Worm (Caenorhabditis elegans): ENCODE results near the gene F19B6.10.
A peak's percentile ranks its signal among the peaks of the same experiment; 100 is the strongest.
"Not testable (repeated sequence)": the region's sequence is repeated elsewhere in the genome, so short reads cannot be mapped to it uniquely, and the experiment has no call there.

F19B6.10 gene

DNA sequence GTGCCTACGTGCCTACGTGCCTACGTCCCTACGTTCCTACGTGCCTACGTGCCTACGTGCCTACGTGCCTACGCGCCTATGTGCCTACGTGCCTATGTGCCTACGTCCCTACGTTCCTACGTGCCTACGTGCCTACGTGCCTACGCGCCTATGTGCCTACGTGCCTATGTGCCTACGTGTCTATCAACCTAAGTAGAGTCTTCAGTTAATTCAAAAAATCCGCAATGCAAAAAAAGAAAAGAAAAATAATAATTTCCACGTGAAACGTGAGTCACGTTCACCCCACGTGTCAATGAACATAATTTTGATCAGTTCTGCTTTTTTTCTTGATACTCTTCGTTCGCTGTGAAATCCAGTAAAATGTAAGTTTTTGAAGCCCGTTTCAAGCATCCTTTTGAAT lies 10.1 kb upstream of the F19B6.10 start, which contains the start of gene F19B6.3:
TSS of gene F19B6.3 (plus strand) at position 301 of the 400 bp plus-strand sequence.
- not testable (repeated sequence) for TF ChIP-seq ceh-18, elt-4, ahr-1 (tag; optimal IDR thresholded peaks at IDR 0.05)

DNA sequence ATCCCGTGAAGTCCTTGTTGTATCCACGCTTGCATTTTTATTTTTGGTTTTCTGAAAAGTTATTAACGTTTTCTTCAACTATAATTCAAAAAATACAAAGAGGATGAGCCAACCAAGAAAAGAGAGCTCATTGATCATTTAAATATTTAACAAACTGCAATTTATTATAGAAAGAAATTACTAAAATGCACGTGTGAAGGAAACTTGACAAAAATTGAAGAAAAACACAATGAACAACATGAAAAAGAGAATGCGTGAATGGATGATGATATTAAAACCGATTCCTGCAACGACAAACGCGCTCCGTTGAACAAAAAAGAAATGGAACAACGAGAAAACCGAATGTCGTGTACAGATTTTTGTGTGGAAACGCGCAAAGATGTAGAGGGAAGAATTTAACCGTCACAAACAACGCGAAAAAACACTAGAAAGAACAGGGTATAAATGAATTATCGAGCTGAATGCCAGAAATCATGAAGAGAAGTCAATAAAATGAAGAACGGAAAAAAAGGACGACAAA lies 6.1 kb upstream of the F19B6.10 start, which contains the start of gene ufd-1:
TSS of gene ufd-1 (minus strand) at position 51 of the 520 bp plus-strand sequence.
- TF ChIP-seq che-1 (tag; optimal IDR thresholded peaks at IDR 0.05) (no peak), ceh-48 (tag; optimal IDR thresholded peaks at IDR 0.05) (no peak), hlh-30 (tag; optimal IDR thresholded peaks at IDR 0.05; ENCODE audit: insufficient read depth) (no peak)

DNA sequence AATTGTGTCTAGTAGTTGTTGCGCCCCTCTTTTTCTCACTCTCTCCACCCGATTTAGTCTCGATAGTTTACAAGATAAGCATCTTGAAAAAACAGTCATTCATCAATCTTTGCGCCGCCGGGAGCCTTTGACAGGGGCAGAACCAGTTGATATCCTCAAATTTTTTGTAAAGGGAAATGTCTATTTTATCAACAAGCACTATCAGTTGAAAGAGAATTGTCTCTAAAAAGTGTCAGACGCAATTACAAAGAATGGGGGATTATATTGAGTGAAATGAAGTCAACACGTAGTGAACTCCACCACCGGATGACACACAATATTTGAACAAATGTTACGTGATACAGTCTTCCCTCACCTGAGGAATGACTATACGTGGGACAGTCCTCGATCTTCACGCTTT lies 2.9 kb upstream of the F19B6.10 start:
- no peak for TF ChIP-seq ceh-31 (tag; optimal IDR thresholded peaks at IDR 0.05)
- no peak for TF ChIP-seq ceh-30 (tag; optimal IDR thresholded peaks at IDR 0.05)
- no peak for TF ChIP-seq odd-2 (tag; optimal IDR thresholded peaks at IDR 0.05)
- TF ChIP-seq ceh-6 (GFP tag; optimal IDR thresholded peaks at IDR 0.05) = no peak
- no peak for TF ChIP-seq pqm-1 (tag; optimal IDR thresholded peaks at IDR 0.05)

DNA sequence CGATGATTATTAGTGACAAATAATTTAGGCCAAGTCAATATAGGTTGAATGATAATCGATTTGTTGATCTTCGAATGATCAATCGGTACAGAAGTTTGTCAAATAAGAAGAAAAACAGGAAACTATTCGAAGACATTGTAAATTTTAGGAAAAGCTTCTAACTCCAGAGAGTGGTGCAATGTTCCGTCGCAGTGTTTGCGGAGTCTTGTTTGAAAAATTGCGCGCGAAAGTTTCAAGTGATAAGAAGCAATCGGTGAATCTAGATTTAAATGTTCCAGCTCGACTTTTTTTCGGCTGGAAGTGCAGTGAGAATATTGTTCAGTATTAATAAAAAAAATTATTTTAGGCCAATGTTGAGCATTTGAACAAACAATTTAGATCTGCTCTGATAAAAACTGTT lies 2.3 kb upstream of the F19B6.10 start:
- TF ChIP-seq sox-4 (tag; optimal IDR thresholded peaks at IDR 0.05) (no peak), ama-1 (optimal IDR thresholded peaks at IDR 0.05) (no peak), elt-4 (tag; optimal IDR thresholded peaks at IDR 0.05) (no peak), lin-11 (tag; optimal IDR thresholded peaks at IDR 0.05) (no peak), sox-2 (GFP tag; IDR thresholded peaks at IDR 0.05) (no peak), hlh-8 (tag; optimal IDR thresholded peaks at IDR 0.05) (no peak), tbx-7 (tag; optimal IDR thresholded peaks at IDR 0.05) (no peak), ceh-19 (GFP tag; optimal IDR thresholded peaks at IDR 0.05) (no peak), unc-42 (tag; optimal IDR thresholded peaks at IDR 0.05) (no peak), hlh-30 (tag; optimal IDR thresholded peaks at IDR 0.05; ENCODE audit: insufficient read depth) (no peak), che-1 (tag; optimal IDR thresholded peaks at IDR 0.05) (no peak), unc-55 (GFP tag; optimal IDR thresholded peaks at IDR 0.05) (no peak), hlh-6 (tag; optimal IDR thresholded peaks at IDR 0.05) (no peak), dve-1 (tag; optimal IDR thresholded peaks at IDR 0.05) (no peak), madf-2 (tag; optimal IDR thresholded peaks at IDR 0.05) (no peak), hlh-13 (GFP tag; optimal IDR thresholded peaks at IDR 0.05) (no peak)

DNA sequence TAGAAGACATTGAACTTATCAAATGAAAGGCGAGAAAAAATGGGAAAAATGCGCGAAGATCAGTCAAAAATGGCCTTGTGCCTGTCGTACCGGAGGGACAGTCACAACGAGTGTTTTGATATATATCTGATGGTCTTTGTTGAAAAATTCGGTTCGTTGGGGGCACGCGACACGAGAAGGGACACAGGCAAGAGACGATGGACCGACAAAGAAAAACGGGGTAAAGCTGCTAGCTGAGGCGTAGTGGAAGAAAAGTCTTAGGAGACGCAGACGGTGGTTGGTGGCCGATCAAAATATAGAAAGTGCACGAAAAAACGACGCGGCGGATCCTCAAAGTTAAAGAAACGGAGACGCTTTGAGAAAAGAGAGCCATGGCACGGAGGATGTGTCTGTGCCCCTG lies 1.7 kb upstream of the F19B6.10 start:
- peak; percentile 21 for TF ChIP-seq tbx-2 (tag; optimal IDR thresholded peaks at IDR 0.05)
- no peak for TF ChIP-seq ceh-31 (tag; optimal IDR thresholded peaks at IDR 0.05)
- no peak for TF ChIP-seq lim-6 (tag; optimal IDR thresholded peaks at IDR 0.05)
- peak; percentile 36 for TF ChIP-seq ceh-18 (tag; optimal IDR thresholded peaks at IDR 0.05)
- no peak for TF ChIP-seq ceh-6 (GFP tag; optimal IDR thresholded peaks at IDR 0.05)
- no peak for TF ChIP-seq F13H6.1 (tag; optimal IDR thresholded peaks at IDR 0.05)
- no peak for TF ChIP-seq hlh-6 (tag; optimal IDR thresholded peaks at IDR 0.05)
- TF ChIP-seq ceh-34 (tag; optimal IDR thresholded peaks at IDR 0.05) = no peak
- TF ChIP-seq ceh-14 (tag; optimal IDR thresholded peaks at IDR 0.05) = no peak
- no peak for TF ChIP-seq C08G9.2 (tag; optimal IDR thresholded peaks at IDR 0.05)
- TF ChIP-seq nhr-11 (tag; optimal IDR thresholded peaks at IDR 0.05) = no peak
- no peak for TF ChIP-seq ceh-45 (GFP tag; IDR thresholded peaks at IDR 0.05)
- no peak for TF ChIP-seq ztf-16 (tag; optimal IDR thresholded peaks at IDR 0.05)
- no peak for TF ChIP-seq pros-1 (tag; optimal IDR thresholded peaks at IDR 0.05)
- no peak for TF ChIP-seq ceh-30 (tag; optimal IDR thresholded peaks at IDR 0.05)
- peak; percentile 30 for TF ChIP-seq nfya-1 (tag; optimal IDR thresholded peaks at IDR 0.05)
- no peak for TF ChIP-seq tbx-7 (tag; optimal IDR thresholded peaks at IDR 0.05)
- TF ChIP-seq ceh-19 (GFP tag; optimal IDR thresholded peaks at IDR 0.05) = no peak
- no peak for TF ChIP-seq unc-55 (GFP tag; optimal IDR thresholded peaks at IDR 0.05)
- no peak for TF ChIP-seq pha-4 (tag; optimal IDR thresholded peaks at IDR 0.05)
- no peak for TF ChIP-seq npax-4 (tag; optimal IDR thresholded peaks at IDR 0.05)
- TF ChIP-seq pha-2 (tag; optimal IDR thresholded peaks at IDR 0.05) = no peak
- no peak for TF ChIP-seq ahr-1 (tag; optimal IDR thresholded peaks at IDR 0.05)
- no peak for TF ChIP-seq syd-9 (tag; optimal IDR thresholded peaks at IDR 0.05)
- no peak for TF ChIP-seq Y22D7AL.16 (tag; optimal IDR thresholded peaks at IDR 0.05)
- TF ChIP-seq rnt-1 (tag; optimal IDR thresholded peaks at IDR 0.05) = peak; percentile 30
- TF ChIP-seq odd-2 (tag; optimal IDR thresholded peaks at IDR 0.05) = no peak
